Worm (Caenorhabditis elegans) whole organism, early embryonic: ENCODE results near the gene srx-110.

ENCODE experiments used
- B0310.2 ChIP-seq: sonication (generic microtip); optimal IDR thresholded peaks from 2 replicates; lab custom pipeline; 2016; ENCODE audit warnings: mild to moderate bottlenecking, missing genetic modification characterization, missing compliant biosample characterization
- ama-1 ChIP-seq: fragments of 150-350 bp; optimal IDR thresholded peaks from 2 replicates; lab custom pipeline; 2014
- ceh-36 ChIP-seq: sonication (generic microtip); optimal IDR thresholded peaks from 2 replicates; lab custom pipeline; 2016; ENCODE audit warnings: missing genetic modification characterization, inconsistent platforms, missing compliant biosample characterization
- flt-1 ChIP-seq: fragments of 200-800 bp; sonication (Bioruptor generic); IDR thresholded peaks from 2 replicates; pipeline ENCODE4 v1.3.6; 2022; ENCODE audit warnings: missing genetic modification characterization, missing compliant biosample characterization
- pes-1 ChIP-seq: fragments of 200-800 bp; sonication (Bioruptor generic); IDR thresholded peaks from 2 replicates; pipeline ENCODE4 v1.3.6; 2022; ENCODE audit warnings: missing genetic modification reagents, missing genetic modification characterization, missing compliant biosample characterization
- tra-4 ChIP-seq: sonication (generic microtip); optimal IDR thresholded peaks from 2 replicates; lab custom pipeline; 2017; ENCODE audit warnings: missing genetic modification characterization, missing compliant biosample characterization

DNA sequence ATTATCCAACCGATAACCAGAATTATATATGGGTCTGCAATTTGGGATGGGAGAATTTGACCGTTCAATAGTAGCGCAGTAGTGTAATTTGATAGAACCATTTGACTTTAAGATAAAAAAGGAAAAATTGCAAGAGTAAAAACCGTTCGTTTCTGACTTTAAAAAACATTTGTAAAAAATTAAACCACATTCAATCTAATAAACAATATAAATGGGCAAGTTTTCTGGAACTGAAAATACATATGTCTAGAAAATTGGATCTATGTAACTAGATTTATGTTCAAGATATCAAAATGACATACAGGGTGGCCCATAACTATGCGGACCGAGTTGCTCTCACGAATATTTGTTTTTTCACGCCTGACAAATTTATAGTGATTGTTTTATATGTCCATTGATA is 14.7 kb upstream of the srx-110 start, which contains the start of gene srx-102:
- TF ChIP-seq pes-1 (GFP tag; lab: Robert Waterston, UW) (no peak), flt-1 (GFP tag; lab: Robert Waterston, UW) (no peak), ama-1 (lab: Kevin White, UChicago) (no peak), tra-4 (no peak), B0310.2 (tag; lab: Kevin White, UChicago) (no peak), ceh-36 (tag; lab: Kevin White, UChicago) (no peak)
